Fruit fly (Drosophila melanogaster) Kc167 (cell line): ENCODE results near the gene RpL37-1.

Experiments
- Myc ChIP-seq: fragments of >200 bp; optimal IDR thresholded peaks from 2 replicates; lab custom pipeline; 2017; ENCODE audit warnings: missing external identifiers
- Sin3A ChIP-seq: fragments of >200 bp; optimal IDR thresholded peaks from 2 replicates; lab custom pipeline; 2018; ENCODE audit warnings: missing external identifiers
- h ChIP-seq: fragments of >200 bp; optimal IDR thresholded peaks from 3 replicates; lab custom pipeline; 2018; ENCODE audit warnings: missing external identifiers
- insv ChIP-seq: fragments of >200 bp; optimal IDR thresholded peaks from 3 replicates; lab custom pipeline; 2018; ENCODE audit warnings: missing external identifiers
- psq ChIP-seq: fragments of >200 bp; optimal IDR thresholded peaks from 2 replicates; lab custom pipeline; 2017; ENCODE audit warnings: missing external identifiers
- ttk ChIP-seq: sonication (Bioruptor generic); optimal IDR thresholded peaks from 2 replicates; lab custom pipeline; 2017; ENCODE audit warnings: missing external identifiers

RpL37-1 gene

dm6 chrX:15143267-15143830 lies 4.2 kb upstream of the RpL37-1 start:
- TF ChIP-seq Myc (lab: Kevin White, UChicago) (no peak), h (no peak), ttk (lab: Kevin White, UChicago) (no peak), psq (lab: Kevin White, UChicago) (no peak), Sin3A (lab: Kevin White, UChicago) (no peak), insv (lab: Kevin White, UChicago) (no peak)

dm6 chrX:15137241-15137640 lies 1.9 kb downstream of the RpL37-1 start:
- TF ChIP-seq Sin3A (lab: Kevin White, UChicago) (no peak), Myc (lab: Kevin White, UChicago) (no peak)

- no peak for TF ChIP-seq insv (lab: Kevin White, UChicago)
- no peak for TF ChIP-seq Myc (lab: Kevin White, UChicago)
- TF ChIP-seq Sin3A (lab: Kevin White, UChicago): no peak
- TF ChIP-seq h: no peak
- no peak for TF ChIP-seq psq (lab: Kevin White, UChicago)
- TF ChIP-seq ttk (lab: Kevin White, UChicago): no peak
Observed at dm6 chrX:15132065-15132464, 7.1 kb downstream of the RpL37-1 start.

dm6 chrX:15127880-15128644 lies 11.1 kb downstream of the RpL37-1 start:
- TF ChIP-seq ttk (lab: Kevin White, UChicago) (no peak), h (no peak), Myc (lab: Kevin White, UChicago) (no peak), insv (lab: Kevin White, UChicago) (no peak), psq (lab: Kevin White, UChicago) (no peak), Sin3A (lab: Kevin White, UChicago) (no peak)

- no peak for TF ChIP-seq Myc (lab: Kevin White, UChicago)
- no peak for TF ChIP-seq insv (lab: Kevin White, UChicago)
- TF ChIP-seq h: no peak
- TF ChIP-seq Sin3A (lab: Kevin White, UChicago): no peak
- no peak for TF ChIP-seq ttk (lab: Kevin White, UChicago)
- no peak for TF ChIP-seq psq (lab: Kevin White, UChicago)
Observed at dm6 chrX:15125496-15125895, 13.7 kb downstream of the RpL37-1 start, which contains the start of gene drd. drd (plus strand) TSS chrX:15125753.

- TF ChIP-seq insv (lab: Kevin White, UChicago) (no peak), Myc (lab: Kevin White, UChicago) (no peak), ttk (lab: Kevin White, UChicago) (no peak), h (no peak), psq (lab: Kevin White, UChicago) (no peak), Sin3A (lab: Kevin White, UChicago) (no peak)
Observed at dm6 chrX:15123418-15123994, 15.7 kb downstream of the RpL37-1 start.

dm6 chrX:15121714-15122113 lies 17.5 kb downstream of the RpL37-1 start:
- no peak for TF ChIP-seq psq (lab: Kevin White, UChicago)
- no peak for TF ChIP-seq Myc (lab: Kevin White, UChicago)
- TF ChIP-seq insv (lab: Kevin White, UChicago): no peak
- no peak for TF ChIP-seq h
- no peak for TF ChIP-seq ttk (lab: Kevin White, UChicago)
- no peak for TF ChIP-seq Sin3A (lab: Kevin White, UChicago)

- no peak for TF ChIP-seq Sin3A (lab: Kevin White, UChicago)
- no peak for TF ChIP-seq Myc (lab: Kevin White, UChicago)
- no peak for TF ChIP-seq psq (lab: Kevin White, UChicago)
- no peak for TF ChIP-seq h
- TF ChIP-seq insv (lab: Kevin White, UChicago): no peak
- TF ChIP-seq ttk (lab: Kevin White, UChicago): no peak
Observed at dm6 chrX:15120116-15120515, 19.1 kb downstream of the RpL37-1 start.

dm6 chrX:15116397-15116796 lies 22.8 kb downstream of the RpL37-1 start, which contains the start of gene Cyp4s3:
Cyp4s3 (minus strand) TSS chrX:15116542.
- no peak for TF ChIP-seq insv (lab: Kevin White, UChicago)
- TF ChIP-seq Sin3A (lab: Kevin White, UChicago): no peak
- no peak for TF ChIP-seq psq (lab: Kevin White, UChicago)
- no peak for TF ChIP-seq h
- no peak for TF ChIP-seq ttk (lab: Kevin White, UChicago)
- no peak for TF ChIP-seq Myc (lab: Kevin White, UChicago)

- TF ChIP-seq Sin3A (lab: Kevin White, UChicago) (no peak), ttk (lab: Kevin White, UChicago) (no peak), insv (lab: Kevin White, UChicago) (no peak), Myc (lab: Kevin White, UChicago) (no peak), h (no peak), psq (lab: Kevin White, UChicago) (no peak)
Observed at dm6 chrX:15111888-15112287, 27.3 kb downstream of the RpL37-1 start.

dm6 chrX:15095942-15096341 lies 43.2 kb downstream of the RpL37-1 start, which contains the start of gene CG9072:
CG9072 (minus strand) TSS chrX:15096042.
- TF ChIP-seq insv (lab: Kevin White, UChicago) (no peak), Sin3A (lab: Kevin White, UChicago) (no peak), ttk (lab: Kevin White, UChicago) (no peak), h (no peak), psq (lab: Kevin White, UChicago) (no peak), Myc (lab: Kevin White, UChicago) (no peak)
